Worm (Caenorhabditis elegans): ENCODE data around the gene Y54E2A.5.

Gene Y54E2A.5

ce11 chrII:14801086-14801531, 43.5 kb upstream of the Y54E2A.5 start:
- TF ChIP-seq ztf-18 (tag; optimal IDR thresholded peaks at IDR 0.05) (no peak), die-1 (tag; optimal IDR thresholded peaks at IDR 0.05) (no peak), cebp-2 (GFP tag; IDR thresholded peaks at IDR 0.05) (no peak), ZK185.1 (tag; optimal IDR thresholded peaks at IDR 0.05; ENCODE audit: poor library complexity, severe bottlenecking) (peak; percentile 86), Y67H2A.10 (GFP tag; conservative IDR thresholded peaks at IDR 0.05) (no peak), him-1 (tag; optimal IDR thresholded peaks at IDR 0.05) (peak; percentile 49), ceh-91 (GFP tag; IDR thresholded peaks at IDR 0.05) (no peak), repo-1 (tag; optimal IDR thresholded peaks at IDR 0.05) (no peak), lag-1 (GFP tag; IDR thresholded peaks at IDR 0.05) (no peak), aptf-2 (GFP tag; conservative IDR thresholded peaks at IDR 0.05) (no peak), lin-26 (GFP tag; IDR thresholded peaks at IDR 0.05) (no peak), hlh-12 (tag; optimal IDR thresholded peaks at IDR 0.05) (no peak), ztf-25 (GFP tag; IDR thresholded peaks at IDR 0.05) (no peak), Y95B8A.8 (GFP tag; IDR thresholded peaks at IDR 0.05) (no peak), ceh-58 (GFP tag; IDR thresholded peaks at IDR 0.05) (no peak), ccch-3 (GFP tag; optimal IDR thresholded peaks at IDR 0.05) (no peak), lsl-1 (GFP tag; optimal IDR thresholded peaks at IDR 0.05) (peak; percentile 87), ztf-26 (tag; optimal IDR thresholded peaks at IDR 0.05) (peak; percentile 36), lsy-27 (tag; optimal IDR thresholded peaks at IDR 0.05; ENCODE audit: borderline replicate concordance, insufficient read depth) (no peak), ztf-6 (GFP tag; IDR thresholded peaks at IDR 0.05) (no peak), F33H1.4 (GFP tag; IDR thresholded peaks at IDR 0.05) (peak; percentile 88), nhr-80 (tag; optimal IDR thresholded peaks at IDR 0.05) (no peak), Y56A3A.18 (GFP tag; IDR thresholded peaks at IDR 0.05) (no peak), cebp-1 (GFP tag; IDR thresholded peaks at IDR 0.05) (peak; percentile 68), cebp-1 (tag; optimal IDR thresholded peaks at IDR 0.05) (peak; percentile 85), F10E7.11 (tag; optimal IDR thresholded peaks at IDR 0.05) (no peak), tbx-9 (tag; optimal IDR thresholded peaks at IDR 0.05; ENCODE audit: borderline replicate concordance) (no peak), hmg-1.2 (GFP tag; IDR thresholded peaks at IDR 0.05) (peak; percentile 43; the same call in 1 of the 2 replicates), egrh-3 (GFP tag; IDR thresholded peaks at IDR 0.05) (no peak), lir-1 (GFP tag; conservative IDR thresholded peaks at IDR 0.05) (no peak), nhr-27 (tag; optimal IDR thresholded peaks at IDR 0.05) (no peak), ztf-22 (GFP tag; optimal IDR thresholded peaks at IDR 0.05) (no peak), mel-28 (tag; optimal IDR thresholded peaks at IDR 0.05; ENCODE audit: borderline replicate concordance) (no peak), chd-7 (tag; optimal IDR thresholded peaks at IDR 0.05) (no peak), somi-1 (GFP tag; optimal IDR thresholded peaks at IDR 0.05) (no peak), madf-6 (GFP tag; IDR thresholded peaks at IDR 0.05) (peak; percentile 83), lin-40 (tag; optimal IDR thresholded peaks at IDR 0.05) (peak; percentile 69), lin-35 (GFP tag; optimal IDR thresholded peaks at IDR 0.05) (peak in 1 of 3 experiments; percentile 61), unc-62 (GFP tag; optimal IDR thresholded peaks at IDR 0.05) (no peak), zfh-2 (GFP tag; conservative IDR thresholded peaks at IDR 0.05) (0 out of 2 replicates have a peak, but pooled peaks have one; percentile 31), gei-17 (GFP tag; optimal IDR thresholded peaks at IDR 0.05) (peak; percentile 50), ceh-27 (GFP tag; optimal IDR thresholded peaks at IDR 0.05) (peak; percentile 29), nfyb-1 (GFP tag; IDR thresholded peaks at IDR 0.05) (peak; percentile 73), aptf-3 (GFP tag; IDR thresholded peaks at IDR 0.05) (no peak), bed-1 (GFP tag; IDR thresholded peaks at IDR 0.05) (no peak), ceh-79 (tag; optimal IDR thresholded peaks at IDR 0.05) (no peak), atf-7 (tag; optimal IDR thresholded peaks at IDR 0.05) (no peak), sptf-2 (GFP tag; optimal IDR thresholded peaks at IDR 0.05) (no peak), xnd-1 (tag; optimal IDR thresholded peaks at IDR 0.05) (peak; percentile 91)

Measured in whole organism, young adult.